Worm (Caenorhabditis elegans) whole organism, L3 larva: Measurements from ENCODE around the gene glb-29.

Experiments used
- aly-2 ChIP-seq: fragments of 150-350 bp; optimal IDR thresholded peaks from 2 replicates; lab custom pipeline; 2014; ENCODE audit warnings: missing biosample characterization, missing genetic modification characterization
- ceh-28 ChIP-seq: fragments of 150-350 bp; optimal IDR thresholded peaks from 2 replicates; lab custom pipeline; 2014; ENCODE audit warnings: missing biosample characterization, missing genetic modification reagents, missing genetic modification characterization
- daf-12 ChIP-seq: fragments of 150-350 bp; optimal IDR thresholded peaks from 2 replicates; lab custom pipeline; 2014; ENCODE audit warnings: missing biosample characterization, missing genetic modification reagents, missing genetic modification characterization
- elt-1 ChIP-seq: fragments of 150-350 bp; optimal IDR thresholded peaks from 2 replicates; lab custom pipeline; 2014; ENCODE audit warnings: missing biosample characterization, missing genetic modification characterization
- jun-1 ChIP-seq: fragments of 150-350 bp; optimal IDR thresholded peaks from 2 replicates; lab custom pipeline; 2014; ENCODE audit warnings: missing biosample characterization, missing genetic modification reagents, missing genetic modification characterization
- lin-15B ChIP-seq: fragments of 150-350 bp; optimal IDR thresholded peaks from 2 replicates; lab custom pipeline; 2014; ENCODE audit warnings: missing biosample characterization, missing genetic modification characterization
- mdl-1 ChIP-seq: fragments of 150-350 bp; optimal IDR thresholded peaks from 2 replicates; lab custom pipeline; 2014; ENCODE audit warnings: missing biosample characterization, missing genetic modification characterization
- nfya-1 ChIP-seq: sonication (generic microtip); optimal IDR thresholded peaks from 2 replicates; lab custom pipeline; 2017; ENCODE audit warnings: missing genetic modification characterization, mild to moderate bottlenecking, missing compliant biosample characterization, antibody characterized with exemption, moderate library complexity; ENCODE audit not compliant: insufficient read depth
- nhr-23 ChIP-seq: fragments of 150-350 bp; optimal IDR thresholded peaks from 2 replicates; lab custom pipeline; 2014; ENCODE audit warnings: missing biosample characterization, missing genetic modification reagents, missing genetic modification characterization
- nhr-76 ChIP-seq: fragments of 150-350 bp; sonication (generic microtip); optimal IDR thresholded peaks from 5 replicates; lab custom pipeline; 2014; ENCODE audit warnings: missing biosample characterization, missing genetic modification characterization
- sea-2 ChIP-seq: fragments of 150-350 bp; sonication (generic microtip); optimal IDR thresholded peaks from 4 replicates; lab custom pipeline; 2014; ENCODE audit warnings: missing biosample characterization, missing genetic modification reagents, missing genetic modification characterization
- skn-1 ChIP-seq: fragments of 150-350 bp; optimal IDR thresholded peaks from 2 replicates; lab custom pipeline; 2014; ENCODE audit warnings: missing biosample characterization, missing genetic modification characterization
- unc-62 ChIP-seq: fragments of 150-350 bp; sonication (generic microtip); optimal IDR thresholded peaks from 4 replicates; lab custom pipeline; 2014; ENCODE audit warnings: missing biosample characterization, missing genetic modification reagents, missing genetic modification characterization
- ztf-4 ChIP-seq: fragments of 150-350 bp; optimal IDR thresholded peaks from 2 replicates; lab custom pipeline; 2014; ENCODE audit warnings: missing biosample characterization, missing genetic modification characterization

DNA sequence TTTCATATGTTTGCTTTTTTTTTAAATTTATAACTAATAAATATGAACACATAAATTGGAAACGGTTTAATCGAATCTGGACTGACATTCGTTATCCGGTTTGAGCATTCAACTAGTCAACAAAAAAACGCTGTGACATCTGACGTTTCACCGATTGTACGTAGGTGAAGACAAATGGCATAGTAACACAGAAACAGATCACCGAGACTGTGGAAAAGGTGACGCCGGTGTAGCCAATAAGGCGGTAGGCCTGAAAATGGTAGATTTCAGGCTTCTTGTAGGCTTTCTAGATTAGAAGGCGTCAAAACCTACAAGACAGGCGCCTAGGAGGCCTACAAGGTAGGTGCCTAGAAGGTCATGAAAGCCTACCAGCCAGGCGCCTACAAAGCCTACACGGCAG lies 62.4 kb downstream of the glb-29 start:
- TF ChIP-seq aly-2 (tag; lab: Kevin White, UChicago) (no peak), nhr-76 (tag; lab: Kevin White, UChicago) (no peak), unc-62 (GFP tag; lab: Kevin White, UChicago) (no peak), ceh-28 (tag; lab: Kevin White, UChicago) (no peak), jun-1 (tag; lab: Kevin White, UChicago) (no peak), lin-15B (tag; lab: Kevin White, UChicago) (no peak), daf-12 (tag; lab: Kevin White, UChicago) (no peak), nhr-23 (tag; lab: Kevin White, UChicago) (no peak), ztf-4 (tag; lab: Kevin White, UChicago) (no peak), skn-1 (tag; lab: Kevin White, UChicago) (no peak), mdl-1 (tag; lab: Kevin White, UChicago) (no peak), sea-2 (GFP tag; lab: Kevin White, UChicago) (no peak), elt-1 (tag; lab: Kevin White, UChicago) (no peak), nfya-1 (tag; lab: Kevin White, UChicago) (no peak)
